Fruit fly (Drosophila melanogaster): ENCODE data around the gene CG18249.

The CG18249 gene

dm6 chr3R:8243720-8244119 is 23.8 kb downstream of the CG18249 start, which contains the start of the genes CG9636, CG18749 and CG33722 (continued):
- no peak for TF ChIP-seq spab (GFP tag; optimal IDR thresholded peaks at IDR 0.05)
- TF ChIP-seq Sox14 (GFP tag; optimal IDR thresholded peaks at IDR 0.05) = peak; percentile 65
- TF ChIP-seq CG8319 (GFP tag; optimal IDR thresholded peaks at IDR 0.05) = peak; percentile 33
- no peak for TF ChIP-seq Hr38 (GFP tag; optimal IDR thresholded peaks at IDR 0.05)
- TF ChIP-seq CG4318 (GFP tag; optimal IDR thresholded peaks at IDR 0.05) = no peak
- peak; percentile 40 for TF ChIP-seq Hr39 (GFP tag; optimal IDR thresholded peaks at IDR 0.05)
- TF ChIP-seq CG8632 (GFP tag; optimal IDR thresholded peaks at IDR 0.05) = no peak
- TF ChIP-seq CG15336 (GFP tag; IDR thresholded peaks at IDR 0.05) = peak; percentile 57
- no peak for TF ChIP-seq Eip75B (GFP tag; optimal IDR thresholded peaks at IDR 0.05)
- TF ChIP-seq CG9139 (GFP tag; optimal IDR thresholded peaks at IDR 0.05) = no peak
- TF ChIP-seq Ets21C (GFP tag; optimal IDR thresholded peaks at IDR 0.05) = peak; percentile 51
- no peak for TF ChIP-seq net (GFP tag; optimal IDR thresholded peaks at IDR 0.05)
- peak; percentile 68 for TF ChIP-seq OdsH (GFP tag; optimal IDR thresholded peaks at IDR 0.05)
- TF ChIP-seq svp (GFP tag) = no peak
- TF ChIP-seq fkh (GFP tag; optimal IDR thresholded peaks at IDR 0.05) = peak; percentile 79
- TF ChIP-seq Lpt (GFP tag; optimal IDR thresholded peaks at IDR 0.05) = no peak
- peak; percentile 11 for TF ChIP-seq CG11762 (GFP tag; optimal IDR thresholded peaks at IDR 0.05; ENCODE audit: insufficient read depth)
- peak; percentile 54 for TF ChIP-seq cyc (GFP tag; optimal IDR thresholded peaks at IDR 0.05)
- TF ChIP-seq Hr4 (GFP tag; optimal IDR thresholded peaks at IDR 0.05) = peak; percentile 70
- TF ChIP-seq Sox102F (GFP tag; optimal IDR thresholded peaks at IDR 0.05) = no peak
- TF ChIP-seq Gug (GFP tag; IDR thresholded peaks at IDR 0.05) = no peak
- TF ChIP-seq Smox (GFP tag; optimal IDR thresholded peaks at IDR 0.05) = no peak

- TF ChIP-seq lz (GFP tag; optimal IDR thresholded peaks at IDR 0.05) (no peak), CG8119 (GFP tag; IDR thresholded peaks at IDR 0.05) (no peak), Blimp-1 (GFP tag; optimal IDR thresholded peaks at IDR 0.05) (no peak), salr (GFP tag; optimal IDR thresholded peaks at IDR 0.05) (no peak)
These were observed 28.2 kb downstream of the CG18249 start, which contains the start of gene CG15864 for dm6 chr3R:8248138-8248537. Gene CG15864, plus strand, starts transcription at chr3R:8248438.

- no peak for TF ChIP-seq ss (GFP tag; optimal IDR thresholded peaks at IDR 0.05)
- peak; percentile 99 for TF ChIP-seq CG6808 (GFP tag; optimal IDR thresholded peaks at IDR 0.05)
- TF ChIP-seq pdm3 (GFP tag; optimal IDR thresholded peaks at IDR 0.05) = no peak
- TF ChIP-seq acj6 (GFP tag; optimal IDR thresholded peaks at IDR 0.05) = no peak
- no peak for TF ChIP-seq Sox15 (GFP tag; optimal IDR thresholded peaks at IDR 0.05)
- TF ChIP-seq esn (GFP tag; optimal IDR thresholded peaks at IDR 0.05) = no peak
- no peak for TF ChIP-seq fd85E (GFP tag; optimal IDR thresholded peaks at IDR 0.05)
- peak; percentile 18 for TF ChIP-seq Eip78C (GFP tag)
- peak; percentile 27 for TF ChIP-seq CG3919 (GFP tag; optimal IDR thresholded peaks at IDR 0.05)
- no peak for TF ChIP-seq CG11902 (GFP tag; optimal IDR thresholded peaks at IDR 0.05)
- no peak for TF ChIP-seq CG32006 (GFP tag; optimal IDR thresholded peaks at IDR 0.05)
- TF ChIP-seq Ets21C (GFP tag; optimal IDR thresholded peaks at IDR 0.05) = no peak
- TF ChIP-seq achi (GFP tag; optimal IDR thresholded peaks at IDR 0.05) = no peak
- no peak for TF ChIP-seq CG7368 (GFP tag; optimal IDR thresholded peaks at IDR 0.05)
- no peak for TF ChIP-seq Met (GFP tag; optimal IDR thresholded peaks at IDR 0.05)
- no peak for TF ChIP-seq fd59A (GFP tag; optimal IDR thresholded peaks at IDR 0.05)
- TF ChIP-seq Smox (GFP tag; optimal IDR thresholded peaks at IDR 0.05) = no peak
- TF ChIP-seq CG6163 (GFP tag; IDR thresholded peaks at IDR 0.05) = peak; percentile 32; the same call in 1 of the 3 replicates
- no peak for TF ChIP-seq CG34406 (GFP tag; optimal IDR thresholded peaks at IDR 0.05)
- TF ChIP-seq CG4318 (GFP tag; optimal IDR thresholded peaks at IDR 0.05) = no peak
- no peak for TF ChIP-seq vri (GFP tag; optimal IDR thresholded peaks at IDR 0.05)
- TF ChIP-seq CG8319 (GFP tag; optimal IDR thresholded peaks at IDR 0.05) = no peak
- TF ChIP-seq Gug (GFP tag; IDR thresholded peaks at IDR 0.05) = no peak
- TF ChIP-seq Sox14 (GFP tag; optimal IDR thresholded peaks at IDR 0.05) = no peak
- no peak for TF ChIP-seq Eip93F (GFP tag; optimal IDR thresholded peaks at IDR 0.05)
- TF ChIP-seq CG15336 (GFP tag; IDR thresholded peaks at IDR 0.05) = peak; percentile 43; the same call in 1 of the 2 replicates
- peak; percentile 20; the same call in 1 of the 3 replicates for TF ChIP-seq eg (GFP tag; IDR thresholded peaks at IDR 0.05)
- no peak for TF ChIP-seq spab (GFP tag; optimal IDR thresholded peaks at IDR 0.05)
- TF ChIP-seq CG3032 (tag; optimal IDR thresholded peaks at IDR 0.05) = no peak
- no peak for TF ChIP-seq Sox102F (GFP tag; optimal IDR thresholded peaks at IDR 0.05)
- 0 out of 3 replicates have a peak, but pooled peaks have one; percentile 31 for TF ChIP-seq CG8119 (GFP tag; IDR thresholded peaks at IDR 0.05)
- TF ChIP-seq net (GFP tag; optimal IDR thresholded peaks at IDR 0.05) = no peak
- TF ChIP-seq Lpt (GFP tag; optimal IDR thresholded peaks at IDR 0.05) = peak; percentile 39
These were observed 30.3 kb downstream of the CG18249 start, which contains the start of gene mtg for dm6 chr3R:8250166-8250733. Gene mtg, plus strand, starts transcription at chr3R:8250497.

All from whole organism, prepupa.